Fruit fly (Drosophila melanogaster) whole organism, embryonic: Measurements from ENCODE around the gene CG7149.

Experiments used
- Bdp1 ChIP-seq: fragments of 200-800 bp; sonication (Bioruptor generic); optimal IDR thresholded peaks from 3 replicates; lab custom pipeline; 2016; ENCODE audit warnings: missing biosample characterization, missing genetic modification characterization
- BtbVII ChIP-seq: fragments of 200-800 bp; sonication (Bioruptor generic); optimal IDR thresholded peaks from 3 replicates; lab custom pipeline; 2017; ENCODE audit warnings: missing biosample characterization, mild to moderate bottlenecking, missing genetic modification characterization
- CG14710 ChIP-seq: fragments of 200-800 bp; sonication (Bioruptor generic); optimal IDR thresholded peaks from 3 replicates; lab custom pipeline; 2019; ENCODE audit warnings: missing biosample characterization, mild to moderate bottlenecking, missing genetic modification characterization, moderate library complexity
- CG14860 ChIP-seq: fragments of 200-800 bp; sonication (Bioruptor generic); IDR thresholded peaks from 3 replicates; pipeline ENCODE4 v1.3.6; 2022; ENCODE audit warnings: missing biosample characterization, missing genetic modification characterization; ENCODE audit not compliant: partially characterized antibody
- CG15479 ChIP-seq: fragments of 200-800 bp; sonication (Bioruptor generic); optimal IDR thresholded peaks from 3 replicates; lab custom pipeline; 2019; ENCODE audit warnings: missing biosample characterization, mild to moderate bottlenecking, missing genetic modification characterization, moderate library complexity
- CG17568 ChIP-seq: fragments of 200-800 bp; sonication (Bioruptor generic); optimal IDR thresholded peaks from 2 replicates; lab custom pipeline; 2018; ENCODE audit warnings: missing biosample characterization, mild to moderate bottlenecking, missing genetic modification characterization, moderate library complexity
- CG1832 ChIP-seq: fragments of 200-800 bp; sonication (Bioruptor generic); optimal IDR thresholded peaks from 2 replicates; lab custom pipeline; 2017; ENCODE audit warnings: missing biosample characterization, mild to moderate bottlenecking, missing genetic modification characterization, inconsistent platforms
- CG18599 ChIP-seq: fragments of 200-800 bp; sonication (Bioruptor generic); optimal IDR thresholded peaks from 3 replicates; lab custom pipeline; 2017; ENCODE audit warnings: missing biosample characterization, missing genetic modification characterization, mild to moderate bottlenecking, moderate library complexity, missing genetic modification reagents
- CG18619 ChIP-seq: fragments of 200-800 bp; sonication (Bioruptor generic); optimal IDR thresholded peaks from 3 replicates; lab custom pipeline; 2017; ENCODE audit warnings: missing biosample characterization, mild to moderate bottlenecking, missing genetic modification characterization
- CG2678 ChIP-seq: fragments of 200-800 bp; sonication (Bioruptor generic); optimal IDR thresholded peaks from 3 replicates; lab custom pipeline; 2019; ENCODE audit warnings: missing biosample characterization, mild to moderate bottlenecking, missing genetic modification characterization, moderate library complexity
- CG2875 ChIP-seq: fragments of 200-800 bp; sonication (Bioruptor generic); optimal IDR thresholded peaks from 2 replicates; lab custom pipeline; 2017; ENCODE audit warnings: missing biosample characterization, mild to moderate bottlenecking, missing genetic modification characterization, missing genetic modification reagents
- CG3065 ChIP-seq: fragments of 200-800 bp; sonication (Bioruptor generic); optimal IDR thresholded peaks from 2 replicates; lab custom pipeline; 2016; ENCODE audit warnings: missing biosample characterization, missing genetic modification characterization
- CG34224 ChIP-seq: fragments of 200-800 bp; sonication (Bioruptor generic); IDR thresholded peaks from 3 replicates; pipeline ENCODE4 v1.3.6; 2022; ENCODE audit warnings: missing biosample characterization, missing genetic modification characterization; ENCODE audit not compliant: partially characterized antibody
- CG34422 ChIP-seq: fragments of 200-800 bp; sonication (Bioruptor generic); IDR thresholded peaks from 3 replicates; pipeline ENCODE4 v1.3.6; 2022; ENCODE audit warnings: missing biosample characterization, missing genetic modification characterization
- CG3847 ChIP-seq: fragments of 200-800 bp; sonication (Bioruptor generic); IDR thresholded peaks from 2 replicates; pipeline ENCODE4 v1.3.6; 2022; ENCODE audit warnings: missing biosample characterization, missing genetic modification characterization
- CG4282 ChIP-seq: fragments of 200-800 bp; sonication (Bioruptor generic); optimal IDR thresholded peaks from 2 replicates; lab custom pipeline; 2016; ENCODE audit warnings: missing biosample characterization, missing genetic modification characterization
- CG4360 ChIP-seq: fragments of 200-800 bp; sonication (Bioruptor generic); IDR thresholded peaks from 2 replicates; pipeline ENCODE4 v1.3.6; 2022; ENCODE audit warnings: missing biosample characterization, missing genetic modification characterization
- CG5180 ChIP-seq: fragments of 200-800 bp; sonication (Bioruptor generic); optimal IDR thresholded peaks from 3 replicates; lab custom pipeline; 2017; ENCODE audit warnings: missing biosample characterization, missing genetic modification characterization, mild to moderate bottlenecking, moderate library complexity, missing genetic modification reagents
- CG8290 ChIP-seq, 3 experiments: fragments of 200-800 bp; sonication (Bioruptor generic); optimal IDR thresholded peaks; 2 replicates each; lab custom pipeline; 2016 to 2019; ENCODE audit warnings: missing biosample characterization in 3 of 3, missing genetic modification characterization in 3 of 3, mild to moderate bottlenecking in 2 of 3, moderate library complexity in 1 of 3
- CG8944 ChIP-seq: fragments of 200-800 bp; sonication (Bioruptor generic); optimal IDR thresholded peaks from 3 replicates; lab custom pipeline; 2016; ENCODE audit warnings: missing biosample characterization, missing genetic modification characterization
- Fer2 ChIP-seq: fragments of 200-800 bp; sonication (Bioruptor generic); optimal IDR thresholded peaks from 2 replicates; lab custom pipeline; 2018; ENCODE audit warnings: missing biosample characterization, mild to moderate bottlenecking, missing genetic modification characterization, moderate library complexity
- HmgD ChIP-seq: fragments of 200-800 bp; sonication (Bioruptor generic); optimal IDR thresholded peaks from 3 replicates; lab custom pipeline; 2016; ENCODE audit warnings: missing biosample characterization, missing genetic modification characterization
- Hmx ChIP-seq: fragments of 200-800 bp; sonication (Bioruptor generic); optimal IDR thresholded peaks from 2 replicates; lab custom pipeline; 2016; ENCODE audit warnings: missing biosample characterization, missing genetic modification characterization
- Hr39 ChIP-seq: fragments of >200 bp; optimal IDR thresholded peaks from 2 replicates; lab custom pipeline; 2017
- Hsf ChIP-seq: fragments of 200-800 bp; sonication (Bioruptor generic); optimal IDR thresholded peaks from 3 replicates; lab custom pipeline; 2016; ENCODE audit warnings: missing biosample characterization, missing genetic modification characterization
- Max ChIP-seq: fragments of 200-800 bp; sonication (Bioruptor generic); optimal IDR thresholded peaks from 2 replicates; lab custom pipeline; 2016; ENCODE audit warnings: missing biosample characterization, mild to moderate bottlenecking, missing genetic modification characterization
- Meics ChIP-seq: fragments of 200-800 bp; sonication (Bioruptor generic); optimal IDR thresholded peaks from 2 replicates; lab custom pipeline; 2017; ENCODE audit warnings: missing biosample characterization, mild to moderate bottlenecking, missing genetic modification characterization
- Mrtf ChIP-seq: fragments of 200-800 bp; sonication (Bioruptor generic); IDR thresholded peaks from 3 replicates; pipeline ENCODE4 v1.3.6; 2022; ENCODE audit warnings: missing biosample characterization, missing genetic modification characterization
- Neu2 ChIP-seq: fragments of 200-800 bp; sonication (Bioruptor generic); optimal IDR thresholded peaks from 3 replicates; lab custom pipeline; 2016; ENCODE audit warnings: missing biosample characterization, missing genetic modification characterization, borderline replicate concordance
- PHDP ChIP-seq: fragments of 200-800 bp; sonication (Bioruptor generic); optimal IDR thresholded peaks from 3 replicates; lab custom pipeline; 2018; ENCODE audit warnings: missing biosample characterization, mild to moderate bottlenecking, missing genetic modification characterization, moderate library complexity
- Rfx ChIP-seq: fragments of 200-800 bp; sonication (Bioruptor generic); IDR thresholded peaks from 2 replicates; pipeline ENCODE4 v1.3.6; 2022; ENCODE audit warnings: missing biosample characterization, missing genetic modification characterization
- Scr ChIP-seq: fragments of 200-800 bp; sonication (Bioruptor generic); IDR thresholded peaks from 2 replicates; pipeline ENCODE4 v1.3.6; 2022; ENCODE audit warnings: missing biosample characterization, missing genetic modification characterization; ENCODE audit not compliant: partially characterized antibody
- Ssrp ChIP-seq: fragments of 200-800 bp; sonication (Bioruptor generic); optimal IDR thresholded peaks from 2 replicates; lab custom pipeline; 2018; ENCODE audit warnings: missing biosample characterization, mild to moderate bottlenecking, missing genetic modification characterization, moderate library complexity
- Xrp1 ChIP-seq: fragments of 200-800 bp; sonication (Bioruptor generic); IDR thresholded peaks from 2 replicates; pipeline ENCODE4 v1.3.6; 2022; ENCODE audit warnings: missing biosample characterization, missing genetic modification characterization
- ap ChIP-seq: fragments of 200-800 bp; sonication (Bioruptor generic); IDR thresholded peaks from 2 replicates; pipeline ENCODE4 v1.3.6; 2022; ENCODE audit warnings: missing biosample characterization, missing genetic modification characterization
- bigmax ChIP-seq: fragments of 200-800 bp; sonication (Bioruptor generic); optimal IDR thresholded peaks from 2 replicates; lab custom pipeline; 2018; ENCODE audit warnings: missing biosample characterization, mild to moderate bottlenecking, missing genetic modification characterization
- cas ChIP-seq: fragments of 200-800 bp; sonication (Bioruptor generic); IDR thresholded peaks from 2 replicates; pipeline ENCODE4 v1.3.6; 2022; ENCODE audit warnings: missing biosample characterization, missing genetic modification characterization
- ci ChIP-seq: fragments of 200-800 bp; sonication (Bioruptor generic); IDR thresholded peaks from 3 replicates; pipeline ENCODE4 v1.3.6; 2022; ENCODE audit warnings: missing biosample characterization, missing genetic modification characterization
- da ChIP-seq: fragments of 200-800 bp; sonication (Bioruptor generic); optimal IDR thresholded peaks from 2 replicates; lab custom pipeline; 2016; ENCODE audit warnings: missing biosample characterization, missing genetic modification characterization
- fru ChIP-seq: fragments of >200 bp; optimal IDR thresholded peaks from 2 replicates; lab custom pipeline; 2017
- grn ChIP-seq: fragments of 200-800 bp; sonication (Bioruptor generic); optimal IDR thresholded peaks from 3 replicates; lab custom pipeline; 2017; ENCODE audit warnings: missing biosample characterization, missing genetic modification characterization
- lab ChIP-seq: fragments of 200-800 bp; sonication (Bioruptor generic); optimal IDR thresholded peaks from 3 replicates; lab custom pipeline; 2017; ENCODE audit warnings: missing biosample characterization, missing genetic modification characterization, mild to moderate bottlenecking, moderate library complexity, missing genetic modification reagents
- nau ChIP-seq: fragments of 200-800 bp; sonication (Bioruptor generic); optimal IDR thresholded peaks from 3 replicates; lab custom pipeline; 2017; ENCODE audit warnings: missing biosample characterization, mild to moderate bottlenecking, missing genetic modification characterization, missing genetic modification reagents
- prd ChIP-seq, 3 experiments: fragments of >200 bp in 2 of 3; fragments of 200-800 bp in 1 of 3; sonication (Bioruptor generic) in 1 of 3; optimal IDR thresholded peaks in 2 of 3; IDR thresholded peaks in 1 of 3; 2 replicates in 2 of 3; 3 replicates in 1 of 3; pipeline versions ENCODE4 v1.3.6 to Lab custom; 2017 to 2022; ENCODE audit warnings: missing biosample characterization in 1 of 3, missing genetic modification characterization in 1 of 3
- rib ChIP-seq: fragments of 200-800 bp; sonication (Bioruptor generic); IDR thresholded peaks from 2 replicates; pipeline ENCODE4 v1.3.6; 2022; ENCODE audit warnings: missing biosample characterization, missing genetic modification characterization
- scrt ChIP-seq: fragments of 200-800 bp; sonication (Bioruptor generic); optimal IDR thresholded peaks from 2 replicates; lab custom pipeline; 2018; ENCODE audit warnings: missing biosample characterization, mild to moderate bottlenecking, missing genetic modification characterization, moderate library complexity
- toy ChIP-seq: fragments of 200-800 bp; sonication (Bioruptor generic); IDR thresholded peaks from 2 replicates; pipeline ENCODE4 v1.3.6; 2022; ENCODE audit warnings: missing biosample characterization, missing genetic modification characterization
- trem ChIP-seq: fragments of 200-800 bp; optimal IDR thresholded peaks from 3 replicates; lab custom pipeline; 2019; ENCODE audit warnings: missing biosample characterization, mild to moderate bottlenecking, missing genetic modification characterization, moderate library complexity
- twi ChIP-seq: fragments of 200-800 bp; optimal IDR thresholded peaks from 2 replicates; lab custom pipeline; 2019; ENCODE audit warnings: missing biosample characterization, mild to moderate bottlenecking, missing genetic modification characterization, moderate library complexity
- yki ChIP-seq: fragments of >200 bp; optimal IDR thresholded peaks from 3 replicates; lab custom pipeline; 2018

Gene CG7149

DNA sequence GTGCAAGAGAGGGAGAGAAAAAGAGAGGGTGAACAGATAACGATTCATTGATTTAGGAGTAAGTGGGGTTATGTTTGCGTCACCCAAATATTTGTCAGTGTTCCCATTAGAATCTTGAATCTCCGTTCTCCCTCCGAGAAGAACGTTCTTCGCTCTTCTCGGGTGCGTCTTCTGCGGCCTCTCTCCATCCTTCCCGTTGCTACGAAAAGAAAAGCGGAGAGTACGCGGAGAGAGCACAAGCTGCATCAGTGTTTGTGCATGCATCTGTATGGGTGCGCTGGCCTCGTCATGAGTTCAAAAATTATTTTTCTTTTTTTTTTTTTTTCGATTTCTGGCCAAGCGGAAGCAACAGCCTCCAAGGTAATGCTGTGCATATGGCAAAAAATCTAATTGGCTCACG is 38.5 kb upstream of the CG7149 start:
- TF ChIP-seq Hr39 (lab: Kevin White, UChicago) (no peak), CG4360 (GFP tag; lab: Robert Waterston, UW) (no peak), CG2678 (tag; lab: Kevin White, UChicago) (peak; percentile 15), scrt (GFP tag; lab: Kevin White, UChicago) (peak; percentile 7), BtbVII (GFP tag; lab: Kevin White, UChicago) (peak; percentile 47), CG14860 (no peak), da (no peak), Xrp1 (GFP tag; lab: Robert Waterston, UW) (0 out of 2 replicates have a peak, but pooled peaks have one; percentile 17), Ssrp (tag; lab: Kevin White, UChicago) (no peak), bigmax (GFP tag; lab: Kevin White, UChicago) (peak; percentile 96), lab (GFP tag; lab: Kevin White, UChicago) (peak; percentile 23), Mrtf (GFP tag; lab: Robert Waterston, UW) (no peak), CG3847 (no peak), CG4282 (GFP tag; lab: Kevin White, UChicago) (no peak), Rfx (GFP tag; lab: Robert Waterston, UW) (peak; percentile 13; the same call in 1 of the 2 replicates), prd (optimal IDR thresholded peaks at IDR 0.05; lab: Kevin White, UChicago) (no peak), prd (GFP tag; IDR thresholded peaks at IDR 0.05; lab: Robert Waterston, UW) (no peak), grn (GFP tag; lab: Kevin White, UChicago) (no peak), CG8290 (GFP tag; optimal IDR thresholded peaks at IDR 0.05; lab: Kevin White, UChicago) (no peak), CG8290 (tag; optimal IDR thresholded peaks at IDR 0.05; lab: Kevin White, UChicago) (peak in 1 of 2 experiments; percentile 45), PHDP (peak; percentile 11), rib (0 out of 2 replicates have a peak, but pooled peaks have one; percentile 45), CG34422 (GFP tag; lab: Robert Waterston, UW) (peak; percentile 19; the same call in 1 of the 3 replicates), yki (peak; percentile 51), CG8944 (GFP tag; lab: Kevin White, UChicago) (no peak), twi (tag; lab: Kevin White, UChicago) (no peak), CG3065 (GFP tag; lab: Kevin White, UChicago) (no peak), HmgD (GFP tag; lab: Kevin White, UChicago) (no peak), CG18619 (no peak), Hsf (no peak), ap (no peak), CG5180 (GFP tag; lab: Kevin White, UChicago) (peak; percentile 31), fru (lab: Kevin White, UChicago) (no peak), nau (peak; percentile 48), CG14710 (tag; lab: Kevin White, UChicago) (peak; percentile 27), CG18599 (GFP tag; lab: Kevin White, UChicago) (peak; percentile 23), Meics (GFP tag; lab: Kevin White, UChicago) (peak; percentile 2), CG34224 (GFP tag; lab: Robert Waterston, UW) (0 out of 3 replicates have a peak, but pooled peaks have one; percentile 10), Bdp1 (no peak), Fer2 (tag; lab: Kevin White, UChicago) (no peak), CG1832 (GFP tag; lab: Kevin White, UChicago) (no peak), ci (GFP tag; lab: Robert Waterston, UW) (peak; percentile 48; the same call in 1 of the 3 replicates), Neu2 (GFP tag; lab: Kevin White, UChicago) (no peak), Max (GFP tag; lab: Kevin White, UChicago) (no peak), cas (GFP tag; lab: Robert Waterston, UW) (no peak), Hmx (GFP tag; lab: Kevin White, UChicago) (no peak), toy (GFP tag; lab: Robert Waterston, UW) (no peak), CG2875 (GFP tag; lab: Kevin White, UChicago) (peak; percentile 13), trem (tag; lab: Kevin White, UChicago) (peak; percentile 1), CG17568 (peak; percentile 20), CG15479 (GFP tag; lab: Kevin White, UChicago) (no peak), Scr (GFP tag; lab: Robert Waterston, UW) (no peak)
